Worm (Caenorhabditis elegans) whole organism, young adult: Measurements from ENCODE around the gene M01G5.1.

Experiments
- dpl-1 ChIP-seq: fragments of 150-350 bp; optimal IDR thresholded peaks from 2 replicates; lab custom pipeline; 2014; ENCODE audit warnings: missing biosample characterization, missing genetic modification reagents, missing genetic modification characterization
- nhr-90 ChIP-seq: sonication (generic microtip); optimal IDR thresholded peaks from 2 replicates; lab custom pipeline; 2016; ENCODE audit warnings: missing genotype, mild to moderate bottlenecking, missing genetic modification characterization, missing compliant biosample characterization
- ztf-25 ChIP-seq: fragments of 200-800 bp; sonication (Bioruptor generic); IDR thresholded peaks from 2 replicates; pipeline ENCODE4 v1.3.6; 2022; ENCODE audit warnings: missing genetic modification reagents, missing genetic modification characterization, missing compliant biosample characterization

- TF ChIP-seq nhr-90 (tag; lab: Kevin White, UChicago) (no peak), ztf-25 (GFP tag; lab: Robert Waterston, UW) (no peak), dpl-1 (GFP tag; lab: Kevin White, UChicago) (no peak)
These were observed 12.0 kb downstream of the M01G5.1 start for ce11 chrIII:1508244-1508643.
